Fruit fly (Drosophila melanogaster) whole organism, embryonic: ENCODE measurements around the gene CG3662.

ENCODE experiments used
- Adf1 ChIP-seq: fragments of 200-800 bp; sonication (Bioruptor generic); IDR thresholded peaks from 2 replicates; pipeline ENCODE4 v1.3.6; 2022; ENCODE audit warnings: missing biosample characterization, missing genetic modification characterization
- CG10267 ChIP-seq: fragments of 200-800 bp; sonication (Bioruptor generic); optimal IDR thresholded peaks from 2 replicates; lab custom pipeline; 2018; ENCODE audit warnings: missing biosample characterization, mild to moderate bottlenecking, missing genetic modification characterization, moderate library complexity
- CG11085 ChIP-seq: fragments of 200-800 bp; sonication (Bioruptor generic); IDR thresholded peaks from 2 replicates; pipeline ENCODE4 v1.3.6; 2022; ENCODE audit warnings: missing biosample characterization, missing genetic modification characterization
- CG11247 ChIP-seq: fragments of 200-800 bp; sonication (Bioruptor generic); IDR thresholded peaks from 2 replicates; pipeline ENCODE4 v1.3.6; 2022; ENCODE audit warnings: missing biosample characterization, missing genetic modification characterization
- CG11696 ChIP-seq: fragments of 200-800 bp; sonication (Bioruptor generic); IDR thresholded peaks from 2 replicates; pipeline ENCODE4 v1.3.6; 2022; ENCODE audit warnings: missing biosample characterization, missing genetic modification characterization
- CG13287 ChIP-seq: fragments of 200-800 bp; sonication (Bioruptor generic); IDR thresholded peaks from 2 replicates; pipeline ENCODE4 v1.3.6; 2022; ENCODE audit warnings: missing biosample characterization, missing genetic modification characterization; ENCODE audit not compliant: partially characterized antibody
- CG13775 ChIP-seq: fragments of 200-800 bp; sonication (Bioruptor generic); optimal IDR thresholded peaks from 3 replicates; lab custom pipeline; 2017; ENCODE audit warnings: missing biosample characterization, mild to moderate bottlenecking, missing genetic modification characterization
- CG14014 ChIP-seq: fragments of 200-800 bp; sonication (Bioruptor generic); IDR thresholded peaks from 2 replicates; pipeline ENCODE4 v1.3.6; 2022; ENCODE audit warnings: missing biosample characterization, missing genetic modification characterization
- CG15073 ChIP-seq: fragments of 200-800 bp; sonication (Bioruptor generic); optimal IDR thresholded peaks from 2 replicates; lab custom pipeline; 2016; ENCODE audit warnings: missing biosample characterization, missing genetic modification characterization
- CG15514 ChIP-seq: fragments of 200-800 bp; sonication (Bioruptor generic); optimal IDR thresholded peaks from 3 replicates; lab custom pipeline; 2017; ENCODE audit warnings: missing biosample characterization, missing genetic modification characterization, mild to moderate bottlenecking, moderate library complexity, missing genetic modification reagents
- CG1602 ChIP-seq: fragments of 200-800 bp; sonication (Bioruptor generic); optimal IDR thresholded peaks from 3 replicates; lab custom pipeline; 2016; ENCODE audit warnings: missing biosample characterization, missing genetic modification characterization
- CG16779 ChIP-seq: fragments of 200-800 bp; sonication (Bioruptor generic); IDR thresholded peaks from 2 replicates; pipeline ENCODE4 v1.3.6; 2022; ENCODE audit warnings: missing biosample characterization, missing genetic modification characterization
- CG17568 ChIP-seq: fragments of 200-800 bp; sonication (Bioruptor generic); optimal IDR thresholded peaks from 2 replicates; lab custom pipeline; 2018; ENCODE audit warnings: missing biosample characterization, mild to moderate bottlenecking, missing genetic modification characterization, moderate library complexity
- CG18011 ChIP-seq: fragments of 200-800 bp; sonication (Bioruptor generic); optimal IDR thresholded peaks from 2 replicates; lab custom pipeline; 2017; ENCODE audit warnings: missing biosample characterization, missing genetic modification characterization, mild to moderate bottlenecking, moderate library complexity, missing genotype
- CG1832 ChIP-seq: fragments of 200-800 bp; sonication (Bioruptor generic); optimal IDR thresholded peaks from 2 replicates; lab custom pipeline; 2017; ENCODE audit warnings: missing biosample characterization, mild to moderate bottlenecking, missing genetic modification characterization, inconsistent platforms
- CG30020 ChIP-seq: fragments of 200-800 bp; optimal IDR thresholded peaks from 2 replicates; lab custom pipeline; 2019; ENCODE audit warnings: missing biosample characterization, mild to moderate bottlenecking, missing genetic modification characterization, moderate library complexity
- CG6272 ChIP-seq: fragments of 200-800 bp; sonication (Bioruptor generic); IDR thresholded peaks from 2 replicates; pipeline ENCODE4 v1.3.6; 2022; ENCODE audit warnings: missing biosample characterization, missing genetic modification characterization
- CG6765 ChIP-seq: fragments of 200-800 bp; sonication (Bioruptor generic); optimal IDR thresholded peaks from 3 replicates; lab custom pipeline; 2017; ENCODE audit warnings: missing biosample characterization, mild to moderate bottlenecking, missing genetic modification characterization
- CG8359 ChIP-seq: fragments of 200-800 bp; sonication (Bioruptor generic); optimal IDR thresholded peaks from 2 replicates; lab custom pipeline; 2017; ENCODE audit warnings: missing biosample characterization, mild to moderate bottlenecking, missing genetic modification characterization, borderline replicate concordance
- CG9609 ChIP-seq: fragments of 200-800 bp; sonication (Bioruptor generic); optimal IDR thresholded peaks from 3 replicates; lab custom pipeline; 2016; ENCODE audit warnings: missing biosample characterization, missing genetic modification characterization
- CG9727 ChIP-seq: fragments of 200-800 bp; sonication (Bioruptor generic); optimal IDR thresholded peaks from 3 replicates; lab custom pipeline; 2017; ENCODE audit warnings: missing biosample characterization, mild to moderate bottlenecking, missing genetic modification characterization
- CHES-1-like ChIP-seq: fragments of 200-800 bp; sonication (Bioruptor generic); optimal IDR thresholded peaks from 2 replicates; lab custom pipeline; 2016; ENCODE audit warnings: missing biosample characterization, missing genetic modification characterization
- Camta ChIP-seq: fragments of 200-800 bp; sonication (Bioruptor generic); optimal IDR thresholded peaks from 2 replicates; lab custom pipeline; 2016; ENCODE audit warnings: missing biosample characterization, missing genetic modification characterization
- Dip2 ChIP-seq: fragments of 200-800 bp; sonication (Bioruptor generic); IDR thresholded peaks from 2 replicates; pipeline ENCODE4 v1.3.6; 2022; ENCODE audit warnings: missing biosample characterization, missing genetic modification characterization
- E2f2 ChIP-seq: fragments of 200-800 bp; sonication (Bioruptor generic); IDR thresholded peaks from 2 replicates; pipeline ENCODE4 v1.3.6; 2022; ENCODE audit warnings: missing biosample characterization, missing genetic modification characterization
- Hand ChIP-seq: fragments of 200-800 bp; sonication (Bioruptor generic); optimal IDR thresholded peaks from 2 replicates; lab custom pipeline; 2017; ENCODE audit warnings: mild to moderate bottlenecking, missing biosample characterization, missing genetic modification reagents, missing genetic modification characterization
- Hmr ChIP-seq: fragments of 200-800 bp; sonication (Bioruptor generic); optimal IDR thresholded peaks from 3 replicates; lab custom pipeline; 2017; ENCODE audit warnings: mild to moderate bottlenecking, missing biosample characterization, missing genetic modification reagents, missing genetic modification characterization
- Lhr ChIP-seq: fragments of 200-800 bp; sonication (Bioruptor generic); optimal IDR thresholded peaks from 3 replicates; lab custom pipeline; 2017; ENCODE audit warnings: mild to moderate bottlenecking, missing biosample characterization, missing genetic modification reagents, missing genetic modification characterization
- Mes4 ChIP-seq: fragments of 200-800 bp; sonication (Bioruptor generic); optimal IDR thresholded peaks from 2 replicates; lab custom pipeline; 2016; ENCODE audit warnings: missing biosample characterization, missing genetic modification characterization
- Nf-YA ChIP-seq: fragments of 200-800 bp; sonication (Bioruptor generic); IDR thresholded peaks from 2 replicates; pipeline ENCODE4 v1.3.6; 2022; ENCODE audit warnings: missing biosample characterization, missing genetic modification characterization
- Optix ChIP-seq: fragments of 200-800 bp; sonication (Bioruptor generic); IDR thresholded peaks from 3 replicates; pipeline ENCODE4 v1.3.6; 2022; ENCODE audit warnings: missing biosample characterization, missing genetic modification characterization
- Ptx1 ChIP-seq: fragments of 200-800 bp; sonication (Bioruptor generic); IDR thresholded peaks from 2 replicates; pipeline ENCODE4 v1.3.6; 2022; ENCODE audit warnings: missing biosample characterization, missing genetic modification characterization
- Sox100B ChIP-seq: fragments of 200-800 bp; sonication (Bioruptor generic); optimal IDR thresholded peaks from 3 replicates; lab custom pipeline; 2018; ENCODE audit warnings: missing biosample characterization, mild to moderate bottlenecking, missing genetic modification characterization
- Sry-δ ChIP-seq: fragments of 200-800 bp; sonication (Bioruptor generic); optimal IDR thresholded peaks from 2 replicates; lab custom pipeline; 2016; ENCODE audit warnings: missing biosample characterization, missing genetic modification characterization
- Usf ChIP-seq: fragments of 200-800 bp; sonication (Bioruptor generic); optimal IDR thresholded peaks from 2 replicates; lab custom pipeline; 2017; ENCODE audit warnings: missing genotype, missing biosample characterization, missing genetic modification characterization
- ac ChIP-seq: fragments of 200-800 bp; sonication (Bioruptor generic); optimal IDR thresholded peaks from 3 replicates; lab custom pipeline; 2017; ENCODE audit warnings: missing biosample characterization, mild to moderate bottlenecking, missing genetic modification characterization
- ase ChIP-seq: fragments of 200-800 bp; sonication (Bioruptor generic); IDR thresholded peaks from 3 replicates; pipeline ENCODE4 v1.3.6; 2022; ENCODE audit warnings: missing biosample characterization, missing genetic modification characterization
- dan ChIP-seq: fragments of 200-800 bp; sonication (Bioruptor generic); IDR thresholded peaks from 2 replicates; pipeline ENCODE4 v1.3.6; 2022; ENCODE audit warnings: missing biosample characterization, missing genetic modification characterization
- dimm ChIP-seq: fragments of 200-800 bp; sonication (Bioruptor generic); IDR thresholded peaks from 2 replicates; pipeline ENCODE4 v1.3.6; 2022; ENCODE audit warnings: missing biosample characterization, missing genetic modification characterization
- en ChIP-seq: fragments of 200-800 bp; sonication (Bioruptor generic); optimal IDR thresholded peaks from 2 replicates; lab custom pipeline; 2016; ENCODE audit warnings: missing biosample characterization, missing genetic modification characterization
- h ChIP-seq: fragments of >200 bp; optimal IDR thresholded peaks from 2 replicates; lab custom pipeline; 2017
- kah ChIP-seq: fragments of 200-800 bp; sonication (Bioruptor generic); optimal IDR thresholded peaks from 2 replicates; lab custom pipeline; 2018; ENCODE audit warnings: missing biosample characterization, mild to moderate bottlenecking, missing genetic modification characterization
- psq ChIP-seq: fragments of 200-800 bp; sonication (Bioruptor generic); optimal IDR thresholded peaks from 2 replicates; lab custom pipeline; 2017; ENCODE audit warnings: missing biosample characterization, missing genetic modification characterization
- ro ChIP-seq: fragments of 200-800 bp; sonication (Bioruptor generic); IDR thresholded peaks from 2 replicates; pipeline ENCODE4 v1.3.6; 2022; ENCODE audit warnings: missing biosample characterization, missing genetic modification characterization
- sens ChIP-seq: fragments of 200-800 bp; sonication (Bioruptor generic); peaks from one replicate; lab custom pipeline; 2016; ENCODE audit warnings: missing biosample characterization, missing genetic modification characterization
- sisA ChIP-seq: fragments of 200-800 bp; sonication (Bioruptor generic); IDR thresholded peaks from 2 replicates; pipeline ENCODE4 v1.3.6; 2022; ENCODE audit warnings: missing biosample characterization, missing genetic modification characterization
- trh ChIP-seq: fragments of 200-800 bp; sonication (Bioruptor generic); optimal IDR thresholded peaks from 2 replicates; lab custom pipeline; 2016; ENCODE audit warnings: missing biosample characterization, missing genetic modification characterization
- twi ChIP-seq: fragments of 200-800 bp; optimal IDR thresholded peaks from 2 replicates; lab custom pipeline; 2019; ENCODE audit warnings: missing biosample characterization, mild to moderate bottlenecking, missing genetic modification characterization, moderate library complexity
- tx ChIP-seq: fragments of 200-800 bp; sonication (Bioruptor generic); optimal IDR thresholded peaks from 2 replicates; lab custom pipeline; 2016; ENCODE audit warnings: missing biosample characterization, missing genetic modification characterization
- unc-4 ChIP-seq: fragments of 200-800 bp; sonication (Bioruptor generic); IDR thresholded peaks from 2 replicates; pipeline ENCODE4 v1.3.6; 2022; ENCODE audit warnings: missing biosample characterization, missing genetic modification characterization; ENCODE audit not compliant: partially characterized antibody
- wdn ChIP-seq: fragments of 200-800 bp; sonication (Bioruptor generic); IDR thresholded peaks from 2 replicates; pipeline ENCODE4 v1.3.6; 2022; ENCODE audit warnings: missing biosample characterization, missing genetic modification characterization

CG3662 gene

dm6 chr2L:870749-871418, 49.8 kb downstream of the CG3662 start (continued):
- no peak for TF ChIP-seq Hand (GFP tag; lab: Kevin White, UChicago)
- TF ChIP-seq ase (GFP tag; lab: Robert Waterston, UW) = no peak
- TF ChIP-seq Lhr (GFP tag; lab: Kevin White, UChicago) = peak; percentile 41
- 0 out of 2 replicates have a peak, but pooled peaks have one; percentile 29 for TF ChIP-seq unc-4 (GFP tag; lab: Robert Waterston, UW)
- 0 out of 2 replicates have a peak, but pooled peaks have one; percentile 64 for TF ChIP-seq wdn (GFP tag; lab: Robert Waterston, UW)
- TF ChIP-seq sisA = peak; percentile 80
- TF ChIP-seq Sry-δ (GFP tag; lab: Kevin White, UChicago) = peak; percentile 62
- TF ChIP-seq CG11696 = 0 out of 2 replicates have a peak, but pooled peaks have one; percentile 31
- no peak for TF ChIP-seq h (lab: Kevin White, UChicago)
- TF ChIP-seq ro (GFP tag; lab: Robert Waterston, UW) = 0 out of 2 replicates have a peak, but pooled peaks have one; percentile 15
- TF ChIP-seq CG6272 (GFP tag; lab: Robert Waterston, UW) = peak; percentile 61
- TF ChIP-seq Optix = peak; percentile 66
- TF ChIP-seq CG8359 (GFP tag; lab: Kevin White, UChicago) = no peak
- TF ChIP-seq en (GFP tag; lab: Kevin White, UChicago) = peak; percentile 57
- peak; percentile 68 for TF ChIP-seq Mes4 (GFP tag; lab: Kevin White, UChicago)
- TF ChIP-seq dimm (GFP tag; lab: Robert Waterston, UW) = no peak
- peak; percentile 67 for TF ChIP-seq CG6765 (GFP tag; lab: Kevin White, UChicago)
- peak; percentile 73 for TF ChIP-seq Camta (GFP tag; lab: Kevin White, UChicago)
- TF ChIP-seq CG11085 (GFP tag; lab: Robert Waterston, UW) = peak; percentile 38; the same call in 1 of the 2 replicates
- no peak for TF ChIP-seq dan
- TF ChIP-seq Nf-YA = no peak
- no peak; the same call in 1 of the 2 replicates for TF ChIP-seq Adf1
- peak; percentile 26; the same call in 1 of the 2 replicates for TF ChIP-seq E2f2
- peak; percentile 93 for TF ChIP-seq sens (GFP tag; lab: Kevin White, UChicago)
- TF ChIP-seq CG11247 = no peak
- no peak for TF ChIP-seq kah
- no peak for TF ChIP-seq Dip2
- TF ChIP-seq CG30020 = no peak
- peak; percentile 70 for TF ChIP-seq Ptx1 (GFP tag; lab: Robert Waterston, UW)
- peak; percentile 15 for TF ChIP-seq CG15073 (GFP tag; lab: Kevin White, UChicago)
- peak; percentile 13 for TF ChIP-seq trh (GFP tag; lab: Kevin White, UChicago)
- TF ChIP-seq CG1602 (GFP tag; lab: Kevin White, UChicago) = peak; percentile 69
- peak; percentile 29 for TF ChIP-seq CG10267 (tag; lab: Kevin White, UChicago)
- TF ChIP-seq CG9609 (GFP tag; lab: Kevin White, UChicago) = peak; percentile 59
- peak; percentile 64 for TF ChIP-seq CG14014 (GFP tag; lab: Robert Waterston, UW)
- TF ChIP-seq CG18011 = peak; percentile 68
- peak; percentile 50 for TF ChIP-seq Hmr (GFP tag; lab: Kevin White, UChicago)
- TF ChIP-seq CG9727 (GFP tag; lab: Kevin White, UChicago) = peak; percentile 60
- peak; percentile 73 for TF ChIP-seq CG15514 (GFP tag; lab: Kevin White, UChicago)
- no peak for TF ChIP-seq CG1832 (GFP tag; lab: Kevin White, UChicago)
- TF ChIP-seq tx (GFP tag; lab: Kevin White, UChicago) = peak; percentile 77
- TF ChIP-seq CHES-1-like (GFP tag; lab: Kevin White, UChicago) = peak; percentile 81
- TF ChIP-seq CG13287 = peak; percentile 58
- peak; percentile 40 for TF ChIP-seq psq (GFP tag; lab: Kevin White, UChicago)
- TF ChIP-seq Usf = peak; percentile 56
- no peak for TF ChIP-seq CG16779 (GFP tag; lab: Robert Waterston, UW)
- TF ChIP-seq ac = no peak
- TF ChIP-seq twi (tag; lab: Kevin White, UChicago) = no peak
- TF ChIP-seq CG13775 (GFP tag; lab: Kevin White, UChicago) = peak; percentile 69
- no peak for TF ChIP-seq CG17568 (GFP tag; lab: Kevin White, UChicago)
- TF ChIP-seq Sox100B (GFP tag; lab: Kevin White, UChicago) = no peak
